Worm (Caenorhabditis elegans) whole organism, midembryonic: ENCODE results near the gene F54H12.2.
"Not testable (repeated sequence)": the region's sequence is repeated elsewhere in the genome, so short reads cannot be mapped to it uniquely, and the experiment has no call there.

ENCODE experiments used
- T22C8.4 ChIP-seq: fragments of 200-800 bp; sonication (Bioruptor generic); IDR thresholded peaks from 2 replicates; pipeline ENCODE4 v1.3.6; 2022; ENCODE audit warnings: missing genetic modification characterization, missing compliant biosample characterization
- cog-1 ChIP-seq: sonication (generic microtip); optimal IDR thresholded peaks from 2 replicates; lab custom pipeline; 2016; ENCODE audit warnings: missing genetic modification characterization, missing compliant biosample characterization
- flt-1 ChIP-seq: fragments of 200-800 bp; sonication (Bioruptor generic); IDR thresholded peaks from 2 replicates; pipeline ENCODE4 v1.3.6; 2022; ENCODE audit warnings: missing genetic modification characterization, missing compliant biosample characterization
- klf-2 ChIP-seq: fragments of 200-800 bp; sonication (Bioruptor generic); conservative IDR thresholded peaks from 2 replicates; pipeline ENCODE4 v1.3.6; 2022; ENCODE audit warnings: missing genetic modification reagents, missing genetic modification characterization, missing compliant biosample characterization
- med-1 ChIP-seq: sonication (generic microtip); optimal IDR thresholded peaks from 2 replicates; lab custom pipeline; 2017; ENCODE audit warnings: missing genetic modification characterization, mild to moderate bottlenecking, missing compliant biosample characterization, antibody characterized with exemption, missing genetic modification reagents; ENCODE audit not compliant: insufficient read depth
- ref-1 ChIP-seq: fragments of 200-800 bp; sonication (Bioruptor generic); conservative IDR thresholded peaks from 2 replicates; pipeline ENCODE4 v1.3.6; 2022; ENCODE audit warnings: missing genetic modification reagents, missing genetic modification characterization, missing compliant biosample characterization
- tab-1 ChIP-seq: fragments of 200-800 bp; sonication (Bioruptor generic); IDR thresholded peaks from 2 replicates; pipeline ENCODE4 v1.3.6; 2022; ENCODE audit warnings: missing genetic modification characterization, missing compliant biosample characterization
- ztf-23 ChIP-seq: fragments of 200-800 bp; sonication (Bioruptor generic); IDR thresholded peaks from 2 replicates; pipeline ENCODE4 v1.3.6; 2022; ENCODE audit warnings: missing genetic modification reagents, missing genetic modification characterization, missing compliant biosample characterization
- ztf-29 ChIP-seq: fragments of 200-800 bp; sonication (Bioruptor generic); IDR thresholded peaks from 2 replicates; pipeline ENCODE4 v1.3.6; 2022; ENCODE audit warnings: missing genetic modification reagents, missing genetic modification characterization, missing compliant biosample characterization

The F54H12.2 gene

ce11 chrIII:7964281-7964680 lies at the start of gene F54H12.2:
TSS of gene F54H12.2 (plus strand) at chrIII:7964581.
- not testable (repeated sequence) for TF ChIP-seq ztf-23 (GFP tag; lab: Robert Waterston, UW); med-1; ref-1

- TF ChIP-seq cog-1 (tag; lab: Kevin White, UChicago), result no peak
- no peak for TF ChIP-seq T22C8.4
- TF ChIP-seq flt-1 (GFP tag; lab: Robert Waterston, UW), result no peak
- no peak for TF ChIP-seq ref-1
- TF ChIP-seq ztf-23 (GFP tag; lab: Robert Waterston, UW), result no peak
- TF ChIP-seq tab-1 (GFP tag; lab: Robert Waterston, UW), result no peak
- TF ChIP-seq med-1, result no peak
- no peak for TF ChIP-seq klf-2 (GFP tag; lab: Robert Waterston, UW)
- TF ChIP-seq ztf-29, result no peak
Measured at ce11 chrIII:7917667-7918066, 46.7 kb upstream of the F54H12.2 start, which contains the start of gene gly-3. TSS of gene gly-3 (minus strand) at chrIII:7917767.

DNA sequence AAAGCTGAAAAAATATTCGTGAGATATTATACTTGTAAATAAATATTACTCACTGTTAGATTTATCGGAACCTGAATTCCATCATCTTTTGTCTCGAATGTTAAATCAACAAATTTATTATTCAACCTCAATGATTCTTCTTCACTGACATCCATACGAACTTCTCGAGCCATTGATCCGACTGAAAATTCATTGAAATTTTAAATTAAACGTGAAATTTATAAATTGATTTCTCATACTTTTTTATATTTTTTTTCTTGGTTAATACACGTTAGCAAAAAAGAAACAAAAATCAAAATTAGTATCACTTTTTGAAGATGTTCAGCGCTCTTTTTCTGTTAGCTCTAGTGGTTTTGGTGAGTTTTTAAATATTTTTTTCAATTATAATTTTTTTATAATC lies 44.6 kb upstream of the F54H12.2 start, which contains the start of gene C29E4.14:
Gene C29E4.14 (plus strand): TSS at position 301 of the 400 bp plus-strand sequence.
- TF ChIP-seq tab-1 (GFP tag; lab: Robert Waterston, UW), result no peak
- TF ChIP-seq T22C8.4, result no peak
- no peak for TF ChIP-seq ztf-23 (GFP tag; lab: Robert Waterston, UW)
- TF ChIP-seq klf-2 (GFP tag; lab: Robert Waterston, UW), result no peak
- no peak for TF ChIP-seq ref-1
- no peak for TF ChIP-seq ztf-29
- no peak for TF ChIP-seq med-1
- TF ChIP-seq cog-1 (tag; lab: Kevin White, UChicago), result no peak
- no peak for TF ChIP-seq flt-1 (GFP tag; lab: Robert Waterston, UW)

DNA sequence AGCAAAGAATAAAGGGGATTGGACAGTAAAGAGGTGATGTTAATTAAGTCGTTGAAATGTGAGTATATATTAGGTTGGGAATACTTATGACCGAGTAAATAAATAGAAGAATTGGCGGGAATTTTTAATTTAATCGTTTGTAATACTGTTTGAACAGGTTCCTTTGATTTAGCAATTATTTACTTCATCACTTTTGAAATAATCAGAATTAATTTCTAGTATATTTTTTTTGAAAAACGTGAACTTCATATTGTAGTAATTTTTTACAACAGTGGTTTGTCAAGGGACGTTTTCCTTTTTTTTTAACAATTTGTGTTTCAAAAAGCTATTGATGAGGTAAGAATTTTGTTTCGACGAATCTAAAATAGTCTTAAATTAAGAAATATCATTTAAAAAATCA lies 42.2 kb upstream of the F54H12.2 start, which contains the start of gene C29E4.17:
Gene C29E4.17 (plus strand): TSS at position 301 of the 400 bp plus-strand sequence.
- no peak for TF ChIP-seq T22C8.4
- no peak for TF ChIP-seq ztf-29

DNA sequence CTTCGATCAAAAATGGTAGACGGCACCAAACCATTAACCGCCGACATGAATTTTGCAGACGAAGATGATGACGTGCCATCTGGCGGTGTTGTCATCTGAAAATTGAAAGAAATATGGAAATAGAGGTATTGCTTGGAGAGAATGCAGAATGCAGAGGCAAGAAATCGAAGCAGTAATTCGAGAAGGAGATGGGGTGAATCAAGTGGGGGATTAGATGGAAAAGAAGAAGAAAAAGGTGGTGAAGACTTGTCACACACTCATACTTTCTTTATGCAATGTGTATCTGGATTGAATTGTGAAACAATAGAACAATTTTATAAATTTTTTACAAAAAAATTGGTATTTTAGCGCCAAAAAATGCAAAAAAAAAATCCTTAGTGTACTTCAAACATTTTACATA lies 39.6 kb upstream of the F54H12.2 start, which contains the start of gene tag-250:
Gene tag-250 (minus strand): TSS at position 101 of the 400 bp plus-strand sequence.
- TF ChIP-seq flt-1 (GFP tag; lab: Robert Waterston, UW) (no peak), tab-1 (GFP tag; lab: Robert Waterston, UW) (no peak)

DNA sequence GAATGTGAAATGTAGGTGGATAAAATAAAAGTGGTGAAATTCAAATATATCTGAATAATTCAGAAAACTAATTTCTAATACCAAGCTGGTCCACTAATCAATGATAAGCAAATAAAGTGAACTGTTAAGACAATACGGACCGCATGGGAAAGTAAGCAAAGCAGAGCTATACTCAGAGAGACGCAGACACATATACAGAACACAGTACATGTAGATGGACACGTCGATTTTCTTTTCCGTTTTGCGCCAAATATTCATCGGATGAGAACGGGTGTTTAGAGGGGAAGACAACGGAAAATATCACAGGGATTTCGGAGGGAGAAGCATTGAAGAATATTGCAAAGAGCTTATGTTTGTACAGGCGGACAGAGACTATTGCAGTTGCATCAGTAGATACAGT lies 38.4 kb upstream of the F54H12.2 start:
- TF ChIP-seq cog-1 (tag; lab: Kevin White, UChicago) (no peak), ztf-23 (GFP tag; lab: Robert Waterston, UW) (no peak), ref-1 (no peak), med-1 (no peak), ztf-29 (no peak), tab-1 (GFP tag; lab: Robert Waterston, UW) (no peak)

DNA sequence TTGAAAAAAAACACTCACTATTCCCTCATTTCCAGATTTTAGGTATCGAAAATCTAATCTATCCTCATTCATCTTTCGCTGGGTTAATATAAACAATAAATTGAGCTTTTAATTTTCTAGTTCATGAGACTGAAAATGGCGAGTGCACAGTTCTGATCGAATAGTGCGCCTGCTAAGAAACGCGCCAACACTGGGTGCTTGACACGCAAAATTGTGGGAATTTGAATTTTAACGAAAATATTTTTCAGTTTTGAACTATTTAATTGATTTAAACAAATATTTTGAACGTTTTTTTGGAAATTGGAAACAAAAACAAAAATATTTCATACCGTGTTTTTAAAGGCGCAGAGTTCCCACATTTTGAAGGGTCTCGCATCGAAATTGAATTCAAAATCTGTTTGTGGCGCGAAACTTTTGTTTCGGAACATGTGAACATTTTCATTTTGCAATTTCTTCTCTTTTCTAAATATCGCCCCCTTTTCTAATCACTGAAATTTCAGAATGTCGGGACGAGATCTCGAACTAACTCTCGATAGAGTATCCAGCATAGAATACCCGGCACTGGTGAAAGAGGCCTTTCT lies 35.7 kb upstream of the F54H12.2 start, which contains the start of the genes C29E4.13 and npp-15:
Gene C29E4.13 (minus strand): TSS at position 169 of the 581 bp plus-strand sequence.
Gene npp-15 (plus strand): TSS at position 495 of the 581 bp plus-strand sequence.
- TF ChIP-seq T22C8.4 (no peak), klf-2 (GFP tag; lab: Robert Waterston, UW) (no peak), cog-1 (tag; lab: Kevin White, UChicago) (no peak), ztf-29 (no peak)

DNA sequence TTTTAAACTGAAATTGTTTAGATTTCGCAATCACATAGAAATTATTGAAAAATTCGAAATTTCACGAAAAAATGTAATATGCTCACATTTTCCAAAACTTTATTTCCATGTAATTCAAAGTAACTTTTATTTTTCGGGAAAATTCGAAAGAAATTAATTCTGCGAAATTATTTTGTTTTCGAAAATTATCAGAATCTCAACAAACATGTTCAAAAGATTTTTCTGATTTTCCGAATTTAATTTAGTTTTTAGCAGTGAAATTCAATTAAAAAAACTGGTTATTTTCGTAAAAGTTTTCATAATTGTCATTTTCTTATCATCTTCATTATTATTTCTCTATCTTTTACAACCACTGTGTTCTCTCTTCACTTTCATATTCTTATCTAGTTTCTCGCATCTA lies 31.1 kb upstream of the F54H12.2 start, which contains the start of gene ran-2:
Gene ran-2 (plus strand): TSS at position 301 of the 400 bp plus-strand sequence.
- no peak for TF ChIP-seq ztf-29
- TF ChIP-seq klf-2 (GFP tag; lab: Robert Waterston, UW), result no peak
- no peak for TF ChIP-seq ztf-23 (GFP tag; lab: Robert Waterston, UW)
- no peak for TF ChIP-seq tab-1 (GFP tag; lab: Robert Waterston, UW)
- no peak for TF ChIP-seq med-1
- TF ChIP-seq T22C8.4, result no peak
- TF ChIP-seq ref-1, result no peak
- no peak for TF ChIP-seq flt-1 (GFP tag; lab: Robert Waterston, UW)
- no peak for TF ChIP-seq cog-1 (tag; lab: Kevin White, UChicago)

- TF ChIP-seq tab-1 (GFP tag; lab: Robert Waterston, UW), result no peak
- TF ChIP-seq ztf-23 (GFP tag; lab: Robert Waterston, UW), result no peak
- no peak for TF ChIP-seq ref-1
- TF ChIP-seq flt-1 (GFP tag; lab: Robert Waterston, UW), result no peak
- TF ChIP-seq med-1, result no peak
- TF ChIP-seq T22C8.4, result no peak
- TF ChIP-seq klf-2 (GFP tag; lab: Robert Waterston, UW), result no peak
- no peak for TF ChIP-seq ztf-29
- TF ChIP-seq cog-1 (tag; lab: Kevin White, UChicago), result no peak
Measured at ce11 chrIII:7937548-7937947, 26.8 kb upstream of the F54H12.2 start, which contains the start of gene C29E4.10. TSS of gene C29E4.10 (plus strand) at chrIII:7937848.

ce11 chrIII:7940819-7941218 lies 23.6 kb upstream of the F54H12.2 start, which contains the start of gene C29E4.12:
TSS of gene C29E4.12 (plus strand) at chrIII:7941151.
- TF ChIP-seq klf-2 (GFP tag; lab: Robert Waterston, UW) (no peak), ref-1 (no peak), T22C8.4 (no peak), flt-1 (GFP tag; lab: Robert Waterston, UW) (no peak), ztf-29 (no peak)

DNA sequence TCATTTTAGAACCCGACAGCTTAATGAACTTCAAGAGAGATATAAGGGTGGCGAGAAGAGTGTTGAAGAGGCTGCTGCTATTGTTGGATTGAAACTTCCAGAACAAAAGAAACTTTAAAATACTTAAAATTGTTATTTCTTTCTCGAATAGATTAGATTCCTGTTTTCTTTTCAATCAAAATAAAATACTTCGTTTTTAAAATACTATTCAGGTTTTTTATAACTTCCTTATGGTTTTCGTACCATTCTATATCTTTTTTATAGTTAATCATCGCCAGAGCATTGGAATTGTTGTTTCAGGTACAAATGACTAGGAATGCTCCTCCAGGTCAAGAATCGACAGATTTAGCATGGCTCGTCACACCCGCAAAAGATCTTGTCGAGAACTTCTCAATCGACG lies 23.0 kb upstream of the F54H12.2 start, which contains the start of gene kle-2:
Gene kle-2 (plus strand): TSS at position 301 of the 400 bp plus-strand sequence.
- TF ChIP-seq ztf-29 (no peak), med-1 (no peak), ztf-23 (GFP tag; lab: Robert Waterston, UW) (no peak), T22C8.4 (no peak), flt-1 (GFP tag; lab: Robert Waterston, UW) (no peak), cog-1 (tag; lab: Kevin White, UChicago) (no peak), tab-1 (GFP tag; lab: Robert Waterston, UW) (no peak), ref-1 (no peak), klf-2 (GFP tag; lab: Robert Waterston, UW) (no peak)
